Worm (Caenorhabditis elegans): ENCODE data around the gene ztf-22.

DNA sequence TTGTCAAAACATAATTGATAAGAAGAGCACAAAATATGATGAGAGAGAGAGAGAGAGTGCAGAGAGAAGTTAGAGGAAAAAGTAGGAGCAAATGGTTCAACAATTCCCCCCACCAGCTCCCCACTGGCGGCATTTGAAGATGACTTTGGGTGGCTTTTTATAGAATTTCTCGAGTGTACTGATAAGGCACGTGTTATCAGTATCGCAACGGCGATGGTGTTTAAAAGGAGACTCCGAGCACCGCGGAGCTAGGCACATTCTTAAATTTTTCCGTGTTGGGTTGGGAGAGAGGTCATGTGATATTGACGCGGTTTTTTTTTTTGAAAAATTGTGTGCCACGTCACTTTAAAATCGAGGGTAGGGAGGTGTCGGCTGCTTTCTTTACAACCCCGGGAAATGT lies 12.9 kb upstream of the ztf-22 start:
- no peak for TF ChIP-seq cnd-1 (tag; optimal IDR thresholded peaks at IDR 0.05)
- no peak for TF ChIP-seq lin-13 (tag; optimal IDR thresholded peaks at IDR 0.05)
- no peak for TF ChIP-seq zip-8 (tag; optimal IDR thresholded peaks at IDR 0.05)
- TF ChIP-seq pha-4 (tag; optimal IDR thresholded peaks at IDR 0.05), result no peak
- TF ChIP-seq nhr-237 (tag; optimal IDR thresholded peaks at IDR 0.05), result no peak
- TF ChIP-seq elt-3 (tag; optimal IDR thresholded peaks at IDR 0.05), result no peak
- TF ChIP-seq unc-39 (tag; optimal IDR thresholded peaks at IDR 0.05), result no peak
- TF ChIP-seq nhr-28 (tag; optimal IDR thresholded peaks at IDR 0.05), result no peak
- no peak for TF ChIP-seq ces-1 (GFP tag; optimal IDR thresholded peaks at IDR 0.05)
- no peak for TF ChIP-seq ztf-11 (tag; optimal IDR thresholded peaks at IDR 0.05)
- no peak for TF ChIP-seq elt-1 (tag; optimal IDR thresholded peaks at IDR 0.05; ENCODE audit: borderline replicate concordance, insufficient read depth)
- TF ChIP-seq unc-62 (GFP tag; optimal IDR thresholded peaks at IDR 0.05), result no peak

Measured in whole organism, mixed stage, embryonic.